Worm (Caenorhabditis elegans) whole organism, L4/young adult: ENCODE measurements around the gene srx-105.

Experiments
- W03F9.2 ChIP-seq: fragments of 150-350 bp; optimal IDR thresholded peaks from 2 replicates; lab custom pipeline; 2014; ENCODE audit warnings: missing biosample characterization, missing genetic modification characterization
- dao-5 ChIP-seq: sonication (generic microtip); optimal IDR thresholded peaks from 2 replicates; lab custom pipeline; 2016; ENCODE audit warnings: missing genotype, missing genetic modification characterization, moderate library complexity, missing compliant biosample characterization
- him-1 ChIP-seq: sonication (generic microtip); optimal IDR thresholded peaks from 2 replicates; lab custom pipeline; 2016; ENCODE audit warnings: missing genotype, missing genetic modification reagents, missing genetic modification characterization, missing compliant biosample characterization

DNA sequence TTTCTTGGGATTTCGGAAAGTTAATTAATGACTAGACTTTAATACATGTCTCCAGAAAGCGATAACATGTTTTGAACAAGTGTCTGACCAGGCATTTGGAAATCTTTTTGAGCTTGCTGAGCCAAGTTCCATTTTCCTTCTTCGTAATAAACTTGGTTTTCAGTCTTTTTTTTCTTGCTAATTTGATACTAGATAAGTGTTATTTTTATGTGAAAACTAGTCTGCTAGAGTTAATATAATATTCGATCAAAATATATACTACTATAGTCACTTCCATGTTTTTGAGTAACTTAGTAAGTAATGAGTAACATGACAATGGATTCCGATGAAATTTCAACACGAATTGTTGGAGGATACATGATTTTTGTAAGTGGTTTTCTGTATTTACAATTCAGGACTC lies 8.1 kb upstream of the srx-105 start, which contains the start of gene srx-110:
- no peak for TF ChIP-seq dao-5 (tag; lab: Kevin White, UChicago)
- no peak for TF ChIP-seq W03F9.2 (tag; lab: Kevin White, UChicago)
- no peak for TF ChIP-seq him-1 (tag; lab: Kevin White, UChicago)
